Fruit fly (Drosophila melanogaster) whole organism, embryonic: ENCODE measurements around the gene CG11178.
A peak's percentile ranks its signal among the peaks of the same experiment; 100 is the strongest.

ENCODE experiments used
- CG10654 ChIP-seq: fragments of 200-800 bp; sonication (Bioruptor generic); optimal IDR thresholded peaks from 2 replicates; lab custom pipeline; 2016; ENCODE audit warnings: missing biosample characterization, missing genetic modification characterization
- CG11093 ChIP-seq: fragments of 200-800 bp; sonication (Bioruptor generic); IDR thresholded peaks from 3 replicates; pipeline ENCODE4 v1.3.6; 2022; ENCODE audit warnings: missing biosample characterization, missing genetic modification characterization
- CG11695 ChIP-seq: fragments of 200-800 bp; sonication (Bioruptor generic); IDR thresholded peaks from 3 replicates; pipeline ENCODE4 v1.3.6; 2022; ENCODE audit warnings: missing biosample characterization, missing genetic modification characterization
- CG13624 ChIP-seq: fragments of 200-800 bp; sonication (Bioruptor generic); optimal IDR thresholded peaks from 2 replicates; lab custom pipeline; 2016; ENCODE audit warnings: missing biosample characterization, missing genetic modification characterization
- CG16863 ChIP-seq: fragments of 200-800 bp; sonication (Bioruptor generic); optimal IDR thresholded peaks from 3 replicates; lab custom pipeline; 2016; ENCODE audit warnings: missing biosample characterization, missing genetic modification characterization
- CG2116 ChIP-seq: fragments of 200-800 bp; sonication (Bioruptor generic); optimal IDR thresholded peaks from 3 replicates; lab custom pipeline; 2018; ENCODE audit warnings: missing biosample characterization, mild to moderate bottlenecking, missing genetic modification characterization
- CG30431 ChIP-seq: fragments of 200-800 bp; sonication (Bioruptor generic); optimal IDR thresholded peaks from 2 replicates; lab custom pipeline; 2017; ENCODE audit warnings: missing biosample characterization, missing genetic modification characterization
- CG31224 ChIP-seq: fragments of 200-800 bp; sonication (Bioruptor generic); IDR thresholded peaks from 2 replicates; pipeline ENCODE4 v1.3.6; 2022; ENCODE audit warnings: missing biosample characterization, missing genetic modification characterization
- CG31441 ChIP-seq: fragments of 200-800 bp; sonication (Bioruptor generic); IDR thresholded peaks from 2 replicates; pipeline ENCODE4 v1.3.6; 2022; ENCODE audit warnings: missing biosample characterization, missing genetic modification characterization
- CG32767 ChIP-seq: fragments of 200-800 bp; sonication (Bioruptor generic); IDR thresholded peaks from 2 replicates; pipeline ENCODE4 v1.3.6; 2022; ENCODE audit warnings: missing biosample characterization, missing genetic modification characterization
- CG3995 ChIP-seq: fragments of 200-800 bp; sonication (Bioruptor generic); optimal IDR thresholded peaks from 3 replicates; lab custom pipeline; 2016; ENCODE audit warnings: missing biosample characterization, missing genetic modification characterization
- CG4424 ChIP-seq: fragments of 200-800 bp; sonication (Bioruptor generic); optimal IDR thresholded peaks from 3 replicates; lab custom pipeline; 2016; ENCODE audit warnings: missing biosample characterization, missing genetic modification characterization
- CG4707 ChIP-seq: fragments of 200-800 bp; sonication (Bioruptor generic); optimal IDR thresholded peaks from 2 replicates; lab custom pipeline; 2018; ENCODE audit warnings: missing biosample characterization, mild to moderate bottlenecking, missing genetic modification characterization, moderate library complexity
- CG5180 ChIP-seq: fragments of 200-800 bp; sonication (Bioruptor generic); optimal IDR thresholded peaks from 3 replicates; lab custom pipeline; 2017; ENCODE audit warnings: missing biosample characterization, missing genetic modification characterization, mild to moderate bottlenecking, moderate library complexity, missing genetic modification reagents
- CG6765 ChIP-seq: fragments of 200-800 bp; sonication (Bioruptor generic); optimal IDR thresholded peaks from 3 replicates; lab custom pipeline; 2017; ENCODE audit warnings: missing biosample characterization, mild to moderate bottlenecking, missing genetic modification characterization
- CG6813 ChIP-seq: fragments of 200-800 bp; sonication (Bioruptor generic); optimal IDR thresholded peaks from 2 replicates; lab custom pipeline; 2017; ENCODE audit warnings: missing biosample characterization, missing genetic modification characterization, mild to moderate bottlenecking, moderate library complexity, missing genetic modification reagents
- CG7745 ChIP-seq: fragments of 200-800 bp; sonication (Bioruptor generic); optimal IDR thresholded peaks from 2 replicates; lab custom pipeline; 2018; ENCODE audit warnings: missing biosample characterization, mild to moderate bottlenecking, missing genetic modification characterization, moderate library complexity
- CG8089 ChIP-seq: fragments of 200-800 bp; sonication (Bioruptor generic); optimal IDR thresholded peaks from 3 replicates; lab custom pipeline; 2016; ENCODE audit warnings: missing biosample characterization, missing genetic modification characterization
- CG8478 ChIP-seq: fragments of >200 bp; optimal IDR thresholded peaks from 2 replicates; lab custom pipeline; 2018
- Dek ChIP-seq: fragments of 200-800 bp; sonication (Bioruptor generic); optimal IDR thresholded peaks from 3 replicates; lab custom pipeline; 2019; ENCODE audit warnings: missing biosample characterization, mild to moderate bottlenecking, missing genetic modification characterization, moderate library complexity
- Dll ChIP-seq: fragments of 200-800 bp; sonication (Bioruptor generic); IDR thresholded peaks from 4 replicates; pipeline ENCODE4 v1.3.6; 2022; ENCODE audit warnings: missing biosample characterization, missing genetic modification characterization; ENCODE audit not compliant: partially characterized antibody
- HmgZ ChIP-seq: fragments of 200-800 bp; sonication (Bioruptor generic); optimal IDR thresholded peaks from 2 replicates; lab custom pipeline; 2018; ENCODE audit warnings: missing biosample characterization, mild to moderate bottlenecking, missing genetic modification characterization
- Jarid2 ChIP-seq: fragments of 200-800 bp; sonication (Bioruptor generic); optimal IDR thresholded peaks from 3 replicates; lab custom pipeline; 2017; ENCODE audit warnings: mild to moderate bottlenecking, missing biosample characterization, missing genetic modification reagents, missing genetic modification characterization
- Kr ChIP-seq: fragments of 200-800 bp; sonication (Bioruptor generic); optimal IDR thresholded peaks from 2 replicates; lab custom pipeline; 2017; ENCODE audit warnings: missing biosample characterization, mild to moderate bottlenecking, missing genetic modification characterization
- Max ChIP-seq: fragments of 200-800 bp; sonication (Bioruptor generic); optimal IDR thresholded peaks from 2 replicates; lab custom pipeline; 2016; ENCODE audit warnings: missing biosample characterization, mild to moderate bottlenecking, missing genetic modification characterization
- NK7.1 ChIP-seq: fragments of 200-800 bp; sonication (Bioruptor generic); optimal IDR thresholded peaks from 3 replicates; lab custom pipeline; 2016; ENCODE audit warnings: missing biosample characterization, missing genetic modification characterization
- NfI ChIP-seq: fragments of 200-800 bp; sonication (Bioruptor generic); optimal IDR thresholded peaks from 3 replicates; lab custom pipeline; 2018; ENCODE audit warnings: missing biosample characterization, mild to moderate bottlenecking, missing genetic modification characterization, moderate library complexity
- Taf1 ChIP-seq: fragments of 200-800 bp; sonication (Bioruptor generic); IDR thresholded peaks from 2 replicates; pipeline ENCODE4 v1.3.6; 2022; ENCODE audit warnings: missing biosample characterization, missing genetic modification characterization
- ac ChIP-seq: fragments of 200-800 bp; sonication (Bioruptor generic); optimal IDR thresholded peaks from 3 replicates; lab custom pipeline; 2017; ENCODE audit warnings: missing biosample characterization, mild to moderate bottlenecking, missing genetic modification characterization
- ato ChIP-seq: fragments of 200-800 bp; sonication (Bioruptor generic); IDR thresholded peaks from 2 replicates; pipeline ENCODE4 v1.3.6; 2022; ENCODE audit warnings: missing biosample characterization, missing genetic modification characterization; ENCODE audit not compliant: partially characterized antibody
- bab2 ChIP-seq: fragments of 200-800 bp; sonication (Bioruptor generic); optimal IDR thresholded peaks from 2 replicates; lab custom pipeline; 2016; ENCODE audit warnings: missing biosample characterization, missing genetic modification characterization
- cato ChIP-seq: fragments of 200-800 bp; sonication (Bioruptor generic); optimal IDR thresholded peaks from 2 replicates; lab custom pipeline; 2016; ENCODE audit warnings: missing biosample characterization, missing genetic modification characterization, borderline replicate concordance
- dati ChIP-seq: fragments of 200-800 bp; sonication (Bioruptor generic); IDR thresholded peaks from 2 replicates; pipeline ENCODE4 v1.3.6; 2022; ENCODE audit warnings: missing biosample characterization, missing genetic modification characterization
- fd96Cb ChIP-seq: fragments of 200-800 bp; sonication (Bioruptor generic); optimal IDR thresholded peaks from 2 replicates; lab custom pipeline; 2018; ENCODE audit warnings: missing biosample characterization, mild to moderate bottlenecking, missing genetic modification characterization, moderate library complexity
- fru ChIP-seq: fragments of >200 bp; optimal IDR thresholded peaks from 2 replicates; lab custom pipeline; 2017
- gcm ChIP-seq: fragments of 200-800 bp; sonication (Bioruptor generic); optimal IDR thresholded peaks from 2 replicates; lab custom pipeline; 2019; ENCODE audit warnings: missing biosample characterization, mild to moderate bottlenecking, missing genetic modification characterization, moderate library complexity
- gt ChIP-seq: fragments of 200-800 bp; sonication (Bioruptor generic); IDR thresholded peaks from 2 replicates; pipeline ENCODE4 v1.3.6; 2022; ENCODE audit warnings: missing biosample characterization, missing genetic modification characterization
- jigr1 ChIP-seq: fragments of 200-800 bp; sonication (Bioruptor generic); IDR thresholded peaks from 3 replicates; pipeline ENCODE4 v1.3.6; 2022; ENCODE audit warnings: missing biosample characterization, missing genetic modification characterization
- kay ChIP-seq: fragments of 200-800 bp; sonication (Bioruptor generic); optimal IDR thresholded peaks from 2 replicates; lab custom pipeline; 2016; ENCODE audit warnings: missing biosample characterization, missing genetic modification characterization
- knrl ChIP-seq: fragments of 200-800 bp; sonication (Bioruptor generic); IDR thresholded peaks from 3 replicates; pipeline ENCODE4 v1.3.6; 2022; ENCODE audit warnings: missing biosample characterization, missing genetic modification characterization; ENCODE audit not compliant: partially characterized antibody
- nerfin-1 ChIP-seq: fragments of 200-800 bp; sonication (Bioruptor generic); optimal IDR thresholded peaks from 3 replicates; lab custom pipeline; 2019; ENCODE audit warnings: missing biosample characterization, mild to moderate bottlenecking, missing genetic modification characterization, moderate library complexity
- org-1 ChIP-seq: fragments of 200-800 bp; sonication (Bioruptor generic); optimal IDR thresholded peaks from 2 replicates; lab custom pipeline; 2017; ENCODE audit warnings: missing biosample characterization, missing genetic modification characterization
- prd ChIP-seq, 3 experiments: fragments of >200 bp in 2 of 3; fragments of 200-800 bp in 1 of 3; sonication (Bioruptor generic) in 1 of 3; optimal IDR thresholded peaks in 2 of 3; IDR thresholded peaks in 1 of 3; 2 replicates in 2 of 3; 3 replicates in 1 of 3; pipeline versions ENCODE4 v1.3.6 to Lab custom; 2017 to 2022; ENCODE audit warnings: missing biosample characterization in 1 of 3, missing genetic modification characterization in 1 of 3
- sens ChIP-seq: fragments of 200-800 bp; sonication (Bioruptor generic); peaks from one replicate; lab custom pipeline; 2016; ENCODE audit warnings: missing biosample characterization, missing genetic modification characterization
- slou ChIP-seq: fragments of 200-800 bp; sonication (Bioruptor generic); optimal IDR thresholded peaks from 3 replicates; lab custom pipeline; 2016; ENCODE audit warnings: missing biosample characterization, missing genetic modification characterization
- slp2 ChIP-seq: fragments of 200-800 bp; sonication (Bioruptor generic); optimal IDR thresholded peaks from 2 replicates; lab custom pipeline; 2016; ENCODE audit warnings: missing biosample characterization, missing genetic modification characterization
- unc-4 ChIP-seq: fragments of 200-800 bp; sonication (Bioruptor generic); IDR thresholded peaks from 2 replicates; pipeline ENCODE4 v1.3.6; 2022; ENCODE audit warnings: missing biosample characterization, missing genetic modification characterization; ENCODE audit not compliant: partially characterized antibody
- wor ChIP-seq: fragments of 200-800 bp; sonication (Bioruptor generic); IDR thresholded peaks from 2 replicates; pipeline ENCODE4 v1.3.6; 2022; ENCODE audit warnings: missing biosample characterization, missing genetic modification characterization
- zf30C ChIP-seq: fragments of 200-800 bp; sonication (Bioruptor generic); optimal IDR thresholded peaks from 3 replicates; lab custom pipeline; 2018; ENCODE audit warnings: missing biosample characterization, mild to moderate bottlenecking, missing genetic modification characterization

CG11178 gene

dm6 chrX:13641115-13641890 is 35.8 kb downstream of the CG11178 start (continued):
- peak; percentile 67 for TF ChIP-seq slou (GFP tag; lab: Kevin White, UChicago)
- TF ChIP-seq Dek, result peak; percentile 94
- TF ChIP-seq gt (GFP tag; lab: Robert Waterston, UW), result peak; percentile 48; the same call in 1 of the 2 replicates
- peak; percentile 79 for TF ChIP-seq NK7.1 (GFP tag; lab: Kevin White, UChicago)
- peak; percentile 69 for TF ChIP-seq CG2116 (GFP tag; lab: Kevin White, UChicago)
- peak; percentile 89 for TF ChIP-seq kay
- TF ChIP-seq fd96Cb, result peak; percentile 91
- TF ChIP-seq CG11093 (GFP tag; lab: Robert Waterston, UW), result peak; percentile 88
- TF ChIP-seq Taf1 (GFP tag; lab: Robert Waterston, UW), result peak; percentile 68; the same call in 1 of the 2 replicates
- TF ChIP-seq CG7745 (tag; lab: Kevin White, UChicago), result no peak
- TF ChIP-seq zf30C (GFP tag; lab: Kevin White, UChicago), result peak; percentile 83
- TF ChIP-seq CG8478 (lab: Kevin White, UChicago), result no peak
- TF ChIP-seq prd (optimal IDR thresholded peaks at IDR 0.05; lab: Kevin White, UChicago), result no peak
- peak; percentile 94 for TF ChIP-seq prd (GFP tag; IDR thresholded peaks at IDR 0.05; lab: Robert Waterston, UW)
- peak; percentile 87 for TF ChIP-seq CG6765
- no peak for TF ChIP-seq fru (lab: Kevin White, UChicago)
- TF ChIP-seq Jarid2, result peak; percentile 52
- TF ChIP-seq CG31224 (GFP tag; lab: Robert Waterston, UW), result peak; percentile 88
- TF ChIP-seq sens (GFP tag; lab: Kevin White, UChicago), result peak; percentile 99
- peak; percentile 86 for TF ChIP-seq CG6813 (GFP tag; lab: Kevin White, UChicago)
- peak; percentile 89 for TF ChIP-seq CG30431 (GFP tag; lab: Kevin White, UChicago)
- TF ChIP-seq cato (GFP tag; lab: Kevin White, UChicago), result peak; percentile 90
- peak; percentile 89 for TF ChIP-seq org-1 (GFP tag; lab: Kevin White, UChicago)
- peak; percentile 87 for TF ChIP-seq CG31441
- no peak for TF ChIP-seq Kr (GFP tag; lab: Kevin White, UChicago)
- peak; percentile 77; the same call in 2 of the 3 replicates for TF ChIP-seq jigr1 (GFP tag; lab: Robert Waterston, UW)
- TF ChIP-seq HmgZ, result peak; percentile 95
- TF ChIP-seq slp2, result peak; percentile 92
- no peak for TF ChIP-seq unc-4 (GFP tag; lab: Robert Waterston, UW)
- TF ChIP-seq CG16863 (GFP tag; lab: Kevin White, UChicago), result peak; percentile 95
- peak; percentile 93 for TF ChIP-seq CG8089
- peak; percentile 97 for TF ChIP-seq CG13624 (GFP tag; lab: Kevin White, UChicago)
- peak; percentile 83 for TF ChIP-seq wor
- TF ChIP-seq bab2 (GFP tag; lab: Kevin White, UChicago), result peak; percentile 96
- TF ChIP-seq ac, result peak; percentile 47
- peak; percentile 84; the same call in 1 of the 2 replicates for TF ChIP-seq dati
- TF ChIP-seq nerfin-1 (tag; lab: Kevin White, UChicago), result peak; percentile 87
- peak; percentile 90; the same call in 1 of the 2 replicates for TF ChIP-seq CG32767 (GFP tag; lab: Robert Waterston, UW)
- peak; percentile 92 for TF ChIP-seq NfI (GFP tag; lab: Kevin White, UChicago)
- peak; percentile 51 for TF ChIP-seq CG4707 (GFP tag; lab: Kevin White, UChicago)
- peak; percentile 35 for TF ChIP-seq CG3995
- peak; percentile 91 for TF ChIP-seq CG11695
- TF ChIP-seq Max (GFP tag; lab: Kevin White, UChicago), result peak; percentile 92
- TF ChIP-seq gcm (GFP tag; lab: Kevin White, UChicago), result peak; percentile 86
- peak; percentile 93 for TF ChIP-seq CG4424 (GFP tag; lab: Kevin White, UChicago)
- TF ChIP-seq CG10654, result peak; percentile 88
- no peak for TF ChIP-seq knrl (GFP tag; lab: Robert Waterston, UW)
- no peak for TF ChIP-seq Dll (GFP tag; lab: Robert Waterston, UW)
- TF ChIP-seq ato (GFP tag; lab: Robert Waterston, UW), result no peak
- peak; percentile 83 for TF ChIP-seq CG5180 (GFP tag; lab: Kevin White, UChicago)
